Worm (Caenorhabditis elegans): ENCODE results near the gene Y75B8A.28.

Y75B8A.28 gene

ce11 chrIII:12368462-12369306, 49.8 kb downstream of the Y75B8A.28 start, which contains the start of gene his-72 (continued):
- TF ChIP-seq tbx-7 (tag; optimal IDR thresholded peaks at IDR 0.05) (no peak), dve-1 (tag; optimal IDR thresholded peaks at IDR 0.05) (no peak), nhr-232 (tag; optimal IDR thresholded peaks at IDR 0.05) (no peak), nfya-1 (tag; optimal IDR thresholded peaks at IDR 0.05) (peak; percentile 9), unc-42 (tag; optimal IDR thresholded peaks at IDR 0.05) (no peak), ceh-34 (tag; optimal IDR thresholded peaks at IDR 0.05) (peak; percentile 2), ceh-19 (GFP tag; optimal IDR thresholded peaks at IDR 0.05) (no peak), npax-4 (tag; optimal IDR thresholded peaks at IDR 0.05) (no peak)

- TF ChIP-seq ceh-31 (tag; optimal IDR thresholded peaks at IDR 0.05) (peak; percentile 5), syd-9 (tag; optimal IDR thresholded peaks at IDR 0.05) (no peak), dve-1 (tag; optimal IDR thresholded peaks at IDR 0.05) (no peak), pros-1 (tag; optimal IDR thresholded peaks at IDR 0.05) (peak; percentile 27), nfya-1 (tag; optimal IDR thresholded peaks at IDR 0.05) (peak; percentile 22)
Observed at ce11 chrIII:12369476-12369875, 50.6 kb downstream of the Y75B8A.28 start.

- peak; percentile 36 for TF ChIP-seq nfya-1 (tag; optimal IDR thresholded peaks at IDR 0.05)
- peak; percentile 30 for TF ChIP-seq K09A11.1 (tag; optimal IDR thresholded peaks at IDR 0.05; ENCODE audit: insufficient read depth)
- TF ChIP-seq ceh-45 (GFP tag; IDR thresholded peaks at IDR 0.05): no peak
- no peak for TF ChIP-seq npax-4 (tag; optimal IDR thresholded peaks at IDR 0.05)
Observed at ce11 chrIII:12370011-12370506, 51.2 kb downstream of the Y75B8A.28 start, which contains the start of gene rpt-6. TSS of gene rpt-6 (plus strand) at chrIII:12370456.

- TF ChIP-seq fax-1 (tag; optimal IDR thresholded peaks at IDR 0.05): no peak
- TF ChIP-seq ceh-22 (tag; optimal IDR thresholded peaks at IDR 0.05): no peak
- TF ChIP-seq eyg-1 (tag; optimal IDR thresholded peaks at IDR 0.05): no peak
- TF ChIP-seq ceh-19 (GFP tag; optimal IDR thresholded peaks at IDR 0.05): no peak
- TF ChIP-seq pat-9 (tag; optimal IDR thresholded peaks at IDR 0.05): no peak
- no peak for TF ChIP-seq sox-4 (tag; optimal IDR thresholded peaks at IDR 0.05)
- TF ChIP-seq rnt-1 (tag; optimal IDR thresholded peaks at IDR 0.05): no peak
- TF ChIP-seq ceh-48 (tag; optimal IDR thresholded peaks at IDR 0.05): no peak
- TF ChIP-seq unc-55 (GFP tag; optimal IDR thresholded peaks at IDR 0.05): no peak
Observed at ce11 chrIII:12372080-12373065, 53.5 kb downstream of the Y75B8A.28 start.

ce11 chrIII:12373306-12373705, 54.4 kb downstream of the Y75B8A.28 start:
- TF ChIP-seq nfya-1 (tag; optimal IDR thresholded peaks at IDR 0.05) (peak; percentile 81), ttx-3 (tag; optimal IDR thresholded peaks at IDR 0.05) (no peak), pqm-1 (tag; optimal IDR thresholded peaks at IDR 0.05) (no peak)
